Fruit fly (Drosophila melanogaster) whole organism, embryonic: Measurements from ENCODE around the gene CG13640.

Experiments
- Abd-B ChIP-seq: fragments of 200-800 bp; sonication (Bioruptor generic); optimal IDR thresholded peaks from 2 replicates; lab custom pipeline; 2018; ENCODE audit warnings: missing biosample characterization, mild to moderate bottlenecking, missing genetic modification characterization, moderate library complexity
- Adf1 ChIP-seq: fragments of 200-800 bp; sonication (Bioruptor generic); IDR thresholded peaks from 2 replicates; pipeline ENCODE4 v1.3.6; 2022; ENCODE audit warnings: missing biosample characterization, missing genetic modification characterization
- CG11398 ChIP-seq: fragments of 200-800 bp; sonication (Bioruptor generic); optimal IDR thresholded peaks from 2 replicates; lab custom pipeline; 2016; ENCODE audit warnings: missing biosample characterization, missing genetic modification characterization
- CG14860 ChIP-seq: fragments of 200-800 bp; sonication (Bioruptor generic); IDR thresholded peaks from 3 replicates; pipeline ENCODE4 v1.3.6; 2022; ENCODE audit warnings: missing biosample characterization, missing genetic modification characterization; ENCODE audit not compliant: partially characterized antibody
- CG15073 ChIP-seq: fragments of 200-800 bp; sonication (Bioruptor generic); optimal IDR thresholded peaks from 2 replicates; lab custom pipeline; 2016; ENCODE audit warnings: missing biosample characterization, missing genetic modification characterization
- CG15269 ChIP-seq: fragments of 200-800 bp; sonication (Bioruptor generic); optimal IDR thresholded peaks from 2 replicates; lab custom pipeline; 2018; ENCODE audit warnings: missing biosample characterization, mild to moderate bottlenecking, missing genetic modification characterization, moderate library complexity
- CG2116 ChIP-seq: fragments of 200-800 bp; sonication (Bioruptor generic); optimal IDR thresholded peaks from 3 replicates; lab custom pipeline; 2018; ENCODE audit warnings: missing biosample characterization, mild to moderate bottlenecking, missing genetic modification characterization
- CG30020 ChIP-seq: fragments of 200-800 bp; optimal IDR thresholded peaks from 2 replicates; lab custom pipeline; 2019; ENCODE audit warnings: missing biosample characterization, mild to moderate bottlenecking, missing genetic modification characterization, moderate library complexity
- CG31441 ChIP-seq: fragments of 200-800 bp; sonication (Bioruptor generic); IDR thresholded peaks from 2 replicates; pipeline ENCODE4 v1.3.6; 2022; ENCODE audit warnings: missing biosample characterization, missing genetic modification characterization
- CG3163 ChIP-seq: fragments of 200-800 bp; sonication (Bioruptor generic); optimal IDR thresholded peaks from 3 replicates; lab custom pipeline; 2016; ENCODE audit warnings: missing biosample characterization, missing genetic modification characterization
- CG32767 ChIP-seq: fragments of 200-800 bp; sonication (Bioruptor generic); IDR thresholded peaks from 2 replicates; pipeline ENCODE4 v1.3.6; 2022; ENCODE audit warnings: missing biosample characterization, missing genetic modification characterization
- CG3995 ChIP-seq: fragments of 200-800 bp; sonication (Bioruptor generic); optimal IDR thresholded peaks from 3 replicates; lab custom pipeline; 2016; ENCODE audit warnings: missing biosample characterization, missing genetic modification characterization
- CG4404 ChIP-seq: fragments of 200-800 bp; sonication (Bioruptor generic); IDR thresholded peaks from 2 replicates; pipeline ENCODE4 v1.3.6; 2022; ENCODE audit warnings: missing biosample characterization, missing genetic modification characterization
- CG6272 ChIP-seq: fragments of 200-800 bp; sonication (Bioruptor generic); IDR thresholded peaks from 2 replicates; pipeline ENCODE4 v1.3.6; 2022; ENCODE audit warnings: missing biosample characterization, missing genetic modification characterization
- CG7357 ChIP-seq: fragments of 200-800 bp; sonication (Bioruptor generic); IDR thresholded peaks from 3 replicates; pipeline ENCODE4 v1.3.6; 2022; ENCODE audit warnings: missing biosample characterization, missing genetic modification characterization
- CG7745 ChIP-seq: fragments of 200-800 bp; sonication (Bioruptor generic); optimal IDR thresholded peaks from 2 replicates; lab custom pipeline; 2018; ENCODE audit warnings: missing biosample characterization, mild to moderate bottlenecking, missing genetic modification characterization, moderate library complexity
- CG7839 ChIP-seq: fragments of 200-800 bp; sonication (Bioruptor generic); optimal IDR thresholded peaks from 3 replicates; lab custom pipeline; 2018; ENCODE audit warnings: missing biosample characterization, mild to moderate bottlenecking, missing genetic modification characterization, moderate library complexity
- CG9932 ChIP-seq: fragments of 200-800 bp; sonication (Bioruptor generic); IDR thresholded peaks from 2 replicates; pipeline ENCODE4 v1.3.6; 2022; ENCODE audit warnings: missing biosample characterization, missing genetic modification characterization
- D19B ChIP-seq: fragments of 200-800 bp; sonication (Bioruptor generic); optimal IDR thresholded peaks from 2 replicates; lab custom pipeline; 2017; ENCODE audit warnings: missing biosample characterization, mild to moderate bottlenecking, missing genetic modification characterization
- Deaf1 ChIP-seq: fragments of 200-800 bp; optimal IDR thresholded peaks from 3 replicates; lab custom pipeline; 2019; ENCODE audit warnings: missing biosample characterization, mild to moderate bottlenecking, missing genetic modification characterization, moderate library complexity
- Dll ChIP-seq: fragments of 200-800 bp; sonication (Bioruptor generic); IDR thresholded peaks from 4 replicates; pipeline ENCODE4 v1.3.6; 2022; ENCODE audit warnings: missing biosample characterization, missing genetic modification characterization; ENCODE audit not compliant: partially characterized antibody
- Ets97D ChIP-seq: fragments of 200-800 bp; sonication (Bioruptor generic); optimal IDR thresholded peaks from 3 replicates; lab custom pipeline; 2016; ENCODE audit warnings: missing biosample characterization, missing genetic modification characterization
- HLHmδ ChIP-seq: fragments of 200-800 bp; sonication (Bioruptor generic); optimal IDR thresholded peaks from 2 replicates; lab custom pipeline; 2018; ENCODE audit warnings: missing biosample characterization, mild to moderate bottlenecking, missing genetic modification characterization, moderate library complexity
- Hey ChIP-seq: fragments of 200-800 bp; sonication (Bioruptor generic); optimal IDR thresholded peaks from 3 replicates; lab custom pipeline; 2018; ENCODE audit warnings: missing biosample characterization, mild to moderate bottlenecking, missing genetic modification characterization
- MESR4 ChIP-seq: fragments of 200-800 bp; sonication (Bioruptor generic); optimal IDR thresholded peaks from 2 replicates; lab custom pipeline; 2018; ENCODE audit warnings: missing biosample characterization, mild to moderate bottlenecking, missing genetic modification characterization, moderate library complexity
- Meics ChIP-seq: fragments of 200-800 bp; sonication (Bioruptor generic); optimal IDR thresholded peaks from 2 replicates; lab custom pipeline; 2017; ENCODE audit warnings: missing biosample characterization, mild to moderate bottlenecking, missing genetic modification characterization
- Myb ChIP-seq: fragments of 200-800 bp; sonication (Bioruptor generic); optimal IDR thresholded peaks from 2 replicates; lab custom pipeline; 2016; ENCODE audit warnings: missing biosample characterization, missing genetic modification characterization
- Rx ChIP-seq: fragments of 200-800 bp; sonication (Bioruptor generic); IDR thresholded peaks from 2 replicates; pipeline ENCODE4 v1.3.6; 2022; ENCODE audit warnings: missing biosample characterization, missing genetic modification characterization
- Scr ChIP-seq: fragments of 200-800 bp; sonication (Bioruptor generic); IDR thresholded peaks from 2 replicates; pipeline ENCODE4 v1.3.6; 2022; ENCODE audit warnings: missing biosample characterization, missing genetic modification characterization; ENCODE audit not compliant: partially characterized antibody
- Ssrp ChIP-seq: fragments of 200-800 bp; sonication (Bioruptor generic); optimal IDR thresholded peaks from 2 replicates; lab custom pipeline; 2018; ENCODE audit warnings: missing biosample characterization, mild to moderate bottlenecking, missing genetic modification characterization, moderate library complexity
- Trl ChIP-seq, 3 experiments: fragments of >200 bp in 2 of 3; fragments of 200-800 bp in 1 of 3; sonication (Bioruptor generic) in 1 of 3; optimal IDR thresholded peaks; 2 replicates in 1 of 3; 3 replicates in 2 of 3; lab custom pipeline; 2016 to 2017; ENCODE audit warnings: missing biosample characterization in 1 of 3, missing genetic modification characterization in 1 of 3
- Vsx1 ChIP-seq: fragments of 200-800 bp; sonication (Bioruptor generic); optimal IDR thresholded peaks from 2 replicates; lab custom pipeline; 2017; ENCODE audit warnings: missing biosample characterization, mild to moderate bottlenecking, missing genetic modification characterization, missing genetic modification reagents
- cas ChIP-seq: fragments of 200-800 bp; sonication (Bioruptor generic); IDR thresholded peaks from 2 replicates; pipeline ENCODE4 v1.3.6; 2022; ENCODE audit warnings: missing biosample characterization, missing genetic modification characterization
- caup ChIP-seq: fragments of 200-800 bp; sonication (Bioruptor generic); optimal IDR thresholded peaks from 3 replicates; lab custom pipeline; 2017; ENCODE audit warnings: missing biosample characterization, mild to moderate bottlenecking, missing genetic modification characterization, moderate library complexity; ENCODE audit not compliant: severe bottlenecking
- dmrt11E ChIP-seq: fragments of 200-800 bp; sonication (Bioruptor generic); optimal IDR thresholded peaks from 3 replicates; lab custom pipeline; 2018; ENCODE audit warnings: missing biosample characterization, mild to moderate bottlenecking, missing genetic modification characterization, moderate library complexity
- gfzf ChIP-seq: fragments of 200-800 bp; sonication (Bioruptor generic); optimal IDR thresholded peaks from 2 replicates; lab custom pipeline; 2016; ENCODE audit warnings: missing biosample characterization, mild to moderate bottlenecking, missing genetic modification characterization, moderate library complexity
- gt ChIP-seq: fragments of 200-800 bp; sonication (Bioruptor generic); IDR thresholded peaks from 2 replicates; pipeline ENCODE4 v1.3.6; 2022; ENCODE audit warnings: missing biosample characterization, missing genetic modification characterization
- inv ChIP-seq: fragments of 200-800 bp; sonication (Bioruptor generic); IDR thresholded peaks from 2 replicates; pipeline ENCODE4 v1.3.6; 2022; ENCODE audit warnings: missing biosample characterization, missing genetic modification characterization; ENCODE audit not compliant: partially characterized antibody
- kay ChIP-seq: fragments of 200-800 bp; sonication (Bioruptor generic); optimal IDR thresholded peaks from 2 replicates; lab custom pipeline; 2016; ENCODE audit warnings: missing biosample characterization, missing genetic modification characterization
- luna ChIP-seq: fragments of 200-800 bp; sonication (Bioruptor generic); optimal IDR thresholded peaks from 2 replicates; lab custom pipeline; 2016; ENCODE audit warnings: missing biosample characterization, missing genetic modification characterization
- mld ChIP-seq: fragments of 200-800 bp; sonication (Bioruptor generic); IDR thresholded peaks from 3 replicates; pipeline ENCODE4 v1.3.6; 2022; ENCODE audit warnings: missing biosample characterization, missing genetic modification characterization; ENCODE audit not compliant: partially characterized antibody
- phol ChIP-seq: fragments of 200-800 bp; sonication (Bioruptor generic); optimal IDR thresholded peaks from 3 replicates; lab custom pipeline; 2018; ENCODE audit warnings: missing biosample characterization, mild to moderate bottlenecking, missing genetic modification characterization, moderate library complexity
- rib ChIP-seq: fragments of 200-800 bp; sonication (Bioruptor generic); IDR thresholded peaks from 2 replicates; pipeline ENCODE4 v1.3.6; 2022; ENCODE audit warnings: missing biosample characterization, missing genetic modification characterization
- sens-2 ChIP-seq: fragments of 200-800 bp; sonication (Bioruptor generic); IDR thresholded peaks from 2 replicates; pipeline ENCODE4 v1.3.6; 2022; ENCODE audit warnings: missing biosample characterization, missing genetic modification characterization
- trem ChIP-seq: fragments of 200-800 bp; optimal IDR thresholded peaks from 3 replicates; lab custom pipeline; 2019; ENCODE audit warnings: missing biosample characterization, mild to moderate bottlenecking, missing genetic modification characterization, moderate library complexity
- tx ChIP-seq: fragments of 200-800 bp; sonication (Bioruptor generic); optimal IDR thresholded peaks from 2 replicates; lab custom pipeline; 2016; ENCODE audit warnings: missing biosample characterization, missing genetic modification characterization
- vfl ChIP-seq: fragments of 200-800 bp; sonication (Bioruptor generic); optimal IDR thresholded peaks from 2 replicates; lab custom pipeline; 2016; ENCODE audit warnings: missing biosample characterization, missing genetic modification characterization
- yki ChIP-seq: fragments of >200 bp; optimal IDR thresholded peaks from 3 replicates; lab custom pipeline; 2018

CG13640 gene

dm6 chr3R:24876843-24877457 is 15.0 kb upstream of the CG13640 start, which contains the start of the genes CG11089 and CG31381 (continued):
- TF ChIP-seq inv = no peak
- TF ChIP-seq luna (GFP tag; lab: Kevin White, UChicago) = no peak
- TF ChIP-seq CG30020 (tag; lab: Kevin White, UChicago) = peak; percentile 2
- TF ChIP-seq gt = no peak
- TF ChIP-seq MESR4 (GFP tag; lab: Kevin White, UChicago) = peak; percentile 22
- TF ChIP-seq rib = no peak
- TF ChIP-seq cas (GFP tag; lab: Robert Waterston, UW) = no peak
- TF ChIP-seq CG32767 (GFP tag; lab: Robert Waterston, UW) = no peak
- no peak for TF ChIP-seq CG6272 (GFP tag; lab: Robert Waterston, UW)
- TF ChIP-seq Vsx1 = no peak
- no peak for TF ChIP-seq Hey (tag; lab: Kevin White, UChicago)
- 0 out of 2 replicates have a peak, but pooled peaks have one; percentile 7 for TF ChIP-seq CG31441 (GFP tag; lab: Robert Waterston, UW)
- TF ChIP-seq Abd-B (GFP tag; lab: Kevin White, UChicago) = no peak
- TF ChIP-seq yki = no peak
- peak; percentile 34 for TF ChIP-seq trem (tag; lab: Kevin White, UChicago)
- 0 out of 2 replicates have a peak, but pooled peaks have one; percentile 4 for TF ChIP-seq Scr (GFP tag; lab: Robert Waterston, UW)
- no peak for TF ChIP-seq gfzf
- no peak for TF ChIP-seq CG3995 (GFP tag; lab: Kevin White, UChicago)
- TF ChIP-seq phol (tag; lab: Kevin White, UChicago) = peak; percentile 21
- TF ChIP-seq HLHmδ = no peak
- TF ChIP-seq CG11398 = no peak
- TF ChIP-seq Deaf1 (tag; lab: Kevin White, UChicago) = no peak
- TF ChIP-seq CG2116 = peak; percentile 5
- no peak; the same call in 3 of the 4 replicates for TF ChIP-seq Dll (GFP tag; lab: Robert Waterston, UW)
- TF ChIP-seq tx (GFP tag; lab: Kevin White, UChicago) = no peak

- TF ChIP-seq D19B (GFP tag; lab: Kevin White, UChicago) = peak; percentile 74
- TF ChIP-seq CG3163 (GFP tag; lab: Kevin White, UChicago) = peak; percentile 27
- peak; percentile 79 for TF ChIP-seq Adf1 (GFP tag; lab: Robert Waterston, UW)
- TF ChIP-seq Ssrp = peak; percentile 88
- TF ChIP-seq Meics (GFP tag; lab: Kevin White, UChicago) = peak; percentile 93
- TF ChIP-seq dmrt11E (tag; lab: Kevin White, UChicago) = peak; percentile 86
- peak; percentile 90 for TF ChIP-seq CG15269 (tag; lab: Kevin White, UChicago)
- peak; percentile 99 for TF ChIP-seq CG9932
- peak; percentile 90 for TF ChIP-seq Rx (GFP tag; lab: Robert Waterston, UW)
- peak; percentile 89 for TF ChIP-seq CG14860 (GFP tag; lab: Robert Waterston, UW)
- peak; percentile 92 for TF ChIP-seq CG7839 (tag; lab: Kevin White, UChicago)
- no peak for TF ChIP-seq CG7745 (tag; lab: Kevin White, UChicago)
- peak; percentile 93 for TF ChIP-seq caup
- peak; percentile 89 for TF ChIP-seq CG4404 (GFP tag; lab: Robert Waterston, UW)
- peak; percentile 69 for TF ChIP-seq kay (GFP tag; lab: Kevin White, UChicago)
- TF ChIP-seq mld (GFP tag; lab: Robert Waterston, UW) = peak; percentile 84
- peak; percentile 49 for TF ChIP-seq CG15073 (GFP tag; lab: Kevin White, UChicago)
- TF ChIP-seq vfl (GFP tag; lab: Kevin White, UChicago) = peak; percentile 73
- TF ChIP-seq sens-2 (GFP tag; lab: Robert Waterston, UW) = peak; percentile 90
- TF ChIP-seq Trl (optimal IDR thresholded peaks at IDR 0.05; lab: Kevin White, UChicago) = peak in 1 of 2 experiments; percentile 57
- peak; percentile 68 for TF ChIP-seq Trl (GFP tag; optimal IDR thresholded peaks at IDR 0.05; lab: Kevin White, UChicago)
- TF ChIP-seq CG7357 = peak; percentile 79
- peak; percentile 47 for TF ChIP-seq Myb
- TF ChIP-seq Ets97D (GFP tag; lab: Kevin White, UChicago) = peak; percentile 60
Measured at dm6 chr3R:24875939-24876842, 14.2 kb upstream of the CG13640 start, which contains the start of gene CG3744. TSS of gene CG3744 (minus strand) at chr3R:24876654.
